Worm (Caenorhabditis elegans) whole organism, L4 larva: Measurements from ENCODE around the gene T20B12.4.

Experiments
- D1046.2 ChIP-seq: fragments of 200-800 bp; sonication (Bioruptor generic); IDR thresholded peaks from 2 replicates; pipeline ENCODE4 v1.3.6; 2022; ENCODE audit warnings: missing genetic modification characterization, missing compliant biosample characterization
- F37D6.2 ChIP-seq: sonication (generic microtip); optimal IDR thresholded peaks from 2 replicates; lab custom pipeline; 2016; ENCODE audit warnings: mild to moderate bottlenecking, missing genetic modification characterization, missing compliant biosample characterization
- F49E8.2 ChIP-seq: sonication (generic microtip); optimal IDR thresholded peaks from 2 replicates; lab custom pipeline; 2016; ENCODE audit warnings: missing compliant biosample characterization, mild to moderate bottlenecking, missing genetic modification characterization, borderline replicate concordance
- T26A8.4 ChIP-seq: fragments of 200-800 bp; sonication (Bioruptor generic); IDR thresholded peaks from 2 replicates; pipeline ENCODE4 v1.3.6; 2022; ENCODE audit warnings: missing genetic modification characterization, missing compliant biosample characterization
- Y105C5A.15 ChIP-seq: fragments of 200-800 bp; sonication (Bioruptor generic); IDR thresholded peaks from 2 replicates; pipeline ENCODE4 v1.3.6; 2022; ENCODE audit warnings: missing genetic modification characterization, missing compliant biosample characterization
- ama-1 ChIP-seq: fragments of 150-350 bp; optimal IDR thresholded peaks from 2 replicates; lab custom pipeline; 2014; ENCODE audit warnings: inconsistent platforms, mixed read lengths
- ceh-32 ChIP-seq: sonication (generic microtip); optimal IDR thresholded peaks from 2 replicates; lab custom pipeline; 2016; ENCODE audit warnings: mild to moderate bottlenecking, missing genetic modification characterization, missing compliant biosample characterization; ENCODE audit not compliant: poor library complexity
- ceh-62 ChIP-seq: sonication (generic microtip); optimal IDR thresholded peaks from 2 replicates; lab custom pipeline; 2017; ENCODE audit warnings: missing biosample characterization, missing genetic modification characterization
- ces-1 ChIP-seq: fragments of 150-350 bp; sonication (generic microtip); optimal IDR thresholded peaks from 4 replicates; lab custom pipeline; 2014; ENCODE audit warnings: missing biosample characterization, missing genetic modification reagents, missing genetic modification characterization
- cey-2 ChIP-seq: sonication (generic microtip); optimal IDR thresholded peaks from 3 replicates; lab custom pipeline; 2017; ENCODE audit warnings: missing genetic modification characterization, mild to moderate bottlenecking, missing compliant biosample characterization, antibody characterized with exemption, borderline replicate concordance; ENCODE audit not compliant: insufficient read depth
- ctbp-1 ChIP-seq: fragments of 200-800 bp; sonication (Bioruptor generic); IDR thresholded peaks from 2 replicates; pipeline ENCODE4 v1.3.6; 2022; ENCODE audit warnings: missing genetic modification reagents, missing genetic modification characterization, missing compliant biosample characterization
- daf-12 ChIP-seq: fragments of 150-350 bp; optimal IDR thresholded peaks from 2 replicates; lab custom pipeline; 2014; ENCODE audit warnings: missing biosample characterization, missing genetic modification reagents, missing genetic modification characterization
- daf-16 ChIP-seq, 3 experiments: sonication (generic microtip); optimal IDR thresholded peaks; 2 replicates each; lab custom pipeline; 2016 to 2017; ENCODE audit warnings: missing genetic modification characterization in 3 of 3, missing genetic modification reagents in 3 of 3, mild to moderate bottlenecking in 2 of 3, missing compliant biosample characterization in 2 of 3, missing biosample characterization in 1 of 3, moderate library complexity in 1 of 3
- daf-19 ChIP-seq: fragments of 200-800 bp; sonication (Bioruptor generic); conservative IDR thresholded peaks from 2 replicates; pipeline ENCODE4 v1.3.6; 2022; ENCODE audit warnings: missing genetic modification characterization, missing compliant biosample characterization
- dmd-6 ChIP-seq: fragments of 200-800 bp; sonication (Bioruptor generic); IDR thresholded peaks from 2 replicates; pipeline ENCODE4 v1.3.6; 2022; ENCODE audit warnings: missing genetic modification reagents, missing genetic modification characterization, missing compliant biosample characterization
- dmd-8 ChIP-seq: fragments of 200-800 bp; sonication (Bioruptor generic); IDR thresholded peaks from 2 replicates; pipeline ENCODE4 v1.3.6; 2022; ENCODE audit warnings: missing genetic modification characterization, missing compliant biosample characterization
- dpl-1 ChIP-seq: fragments of 150-350 bp; optimal IDR thresholded peaks from 2 replicates; lab custom pipeline; 2014; ENCODE audit warnings: missing biosample characterization, missing genetic modification reagents, missing genetic modification characterization
- egl-27 ChIP-seq: sonication (generic microtip); optimal IDR thresholded peaks from 3 replicates; lab custom pipeline; 2017; ENCODE audit warnings: missing biosample characterization, missing genetic modification reagents, missing genetic modification characterization
- egl-43 ChIP-seq: fragments of 200-800 bp; sonication (Bioruptor generic); IDR thresholded peaks from 2 replicates; pipeline ENCODE4 v1.3.6; 2022; ENCODE audit warnings: missing genetic modification reagents, missing genetic modification characterization, missing compliant biosample characterization
- hif-1 ChIP-seq, 2 experiments: sonication (generic microtip); optimal IDR thresholded peaks; 2 replicates each; lab custom pipeline; 2016 to 2017; ENCODE audit warnings: missing compliant biosample characterization in 2 of 2, missing genetic modification characterization in 2 of 2, missing genetic modification reagents in 2 of 2, missing genotype in 2 of 2, mild to moderate bottlenecking in 1 of 2
- hlh-11 ChIP-seq: fragments of 200-800 bp; sonication (Bioruptor generic); optimal IDR thresholded peaks from 2 replicates; lab custom pipeline; 2018; ENCODE audit warnings: mild to moderate bottlenecking, missing genetic modification characterization, missing compliant biosample characterization
- hlh-30 ChIP-seq: sonication (generic microtip); optimal IDR thresholded peaks from 2 replicates; lab custom pipeline; 2017; ENCODE audit warnings: antibody characterized with exemption, mild to moderate bottlenecking, missing genetic modification characterization, missing compliant biosample characterization; ENCODE audit not compliant: insufficient read depth
- jun-1 ChIP-seq: fragments of 150-350 bp; optimal IDR thresholded peaks from 2 replicates; lab custom pipeline; 2014; ENCODE audit warnings: missing biosample characterization, missing genetic modification reagents, missing genetic modification characterization
- lin-13 ChIP-seq: fragments of 150-350 bp; optimal IDR thresholded peaks from 2 replicates; lab custom pipeline; 2014; ENCODE audit warnings: missing biosample characterization, missing genetic modification reagents, missing genetic modification characterization
- lin-29 ChIP-seq: fragments of 200-800 bp; sonication (Bioruptor generic); IDR thresholded peaks from 2 replicates; pipeline ENCODE4 v1.3.6; 2022; ENCODE audit warnings: missing genetic modification reagents, missing genetic modification characterization, missing compliant biosample characterization
- lin-38 ChIP-seq: fragments of 200-800 bp; sonication (Bioruptor generic); IDR thresholded peaks from 2 replicates; pipeline ENCODE4 v1.3.6; 2022; ENCODE audit warnings: missing genetic modification reagents, missing genetic modification characterization, missing compliant biosample characterization
- lir-3 ChIP-seq: sonication (generic microtip); optimal IDR thresholded peaks from 2 replicates; lab custom pipeline; 2016; ENCODE audit warnings: mild to moderate bottlenecking, missing genetic modification characterization, missing compliant biosample characterization
- lsy-2 ChIP-seq, 2 experiments: fragments of 150-350 bp in 1 of 2; sonication (generic microtip) in 1 of 2; optimal IDR thresholded peaks; 2 replicates each; lab custom pipeline; 2014 to 2017; ENCODE audit warnings: missing biosample characterization in 2 of 2, missing genetic modification characterization in 2 of 2
- mdl-1 ChIP-seq, 2 experiments: fragments of 150-350 bp in 1 of 2; sonication (generic microtip) in 1 of 2; optimal IDR thresholded peaks; 2 replicates each; lab custom pipeline; 2014 to 2017; ENCODE audit warnings: missing biosample characterization in 2 of 2, missing genetic modification characterization in 2 of 2
- mdt-29 ChIP-seq: fragments of 200-800 bp; sonication (Bioruptor generic); IDR thresholded peaks from 2 replicates; pipeline ENCODE4 v1.3.6; 2022; ENCODE audit warnings: missing genetic modification reagents, missing genetic modification characterization, missing compliant biosample characterization
- mes-2 ChIP-seq: sonication (generic microtip); optimal IDR thresholded peaks from 2 replicates; lab custom pipeline; 2016; ENCODE audit warnings: missing genotype, mild to moderate bottlenecking, missing genetic modification characterization, missing compliant biosample characterization; ENCODE audit not compliant: poor library complexity, severe bottlenecking
- nhr-102 ChIP-seq: sonication (generic microtip); optimal IDR thresholded peaks from 2 replicates; lab custom pipeline; 2016; ENCODE audit warnings: mild to moderate bottlenecking, missing genetic modification characterization, moderate library complexity, missing compliant biosample characterization
- nhr-11 ChIP-seq: fragments of 150-350 bp; optimal IDR thresholded peaks from 2 replicates; lab custom pipeline; 2014; ENCODE audit warnings: missing biosample characterization, missing genetic modification characterization
- nhr-28 ChIP-seq: fragments of 150-350 bp; optimal IDR thresholded peaks from 2 replicates; lab custom pipeline; 2014; ENCODE audit warnings: missing biosample characterization, missing genetic modification characterization
- nhr-42 ChIP-seq: fragments of 200-800 bp; sonication (Bioruptor generic); IDR thresholded peaks from 2 replicates; pipeline ENCODE4 v1.3.6; 2022; ENCODE audit warnings: missing genetic modification characterization, missing compliant biosample characterization
- nhr-48 ChIP-seq: sonication (generic microtip); optimal IDR thresholded peaks from 2 replicates; lab custom pipeline; 2016; ENCODE audit warnings: mild to moderate bottlenecking, missing genetic modification characterization, missing compliant biosample characterization
- pha-4 ChIP-seq, 2 experiments: fragments of 150-350 bp in 1 of 2; fragments of 200-800 bp in 1 of 2; sonication (Bioruptor generic) in 1 of 2; IDR thresholded peaks in 1 of 2; optimal IDR thresholded peaks in 1 of 2; 2 replicates each; pipeline versions ENCODE4 v1.3.6 to Lab custom; 2014 to 2022; ENCODE audit warnings: missing genetic modification characterization in 2 of 2, missing genetic modification reagents in 2 of 2, missing biosample characterization in 1 of 2, missing compliant biosample characterization in 1 of 2
- php-3 ChIP-seq: fragments of 200-800 bp; sonication (Bioruptor generic); IDR thresholded peaks from 2 replicates; pipeline ENCODE4 v1.3.6; 2022; ENCODE audit warnings: missing genetic modification reagents, missing genetic modification characterization, missing compliant biosample characterization
- pqm-1 ChIP-seq: sonication (generic microtip); optimal IDR thresholded peaks from 2 replicates; lab custom pipeline; 2017; ENCODE audit warnings: missing biosample characterization, missing genetic modification characterization
- skn-1 ChIP-seq: fragments of 150-350 bp; optimal IDR thresholded peaks from 2 replicates; lab custom pipeline; 2014; ENCODE audit warnings: missing biosample characterization, missing genetic modification characterization
- tra-1 ChIP-seq: fragments of 200-800 bp; sonication (Bioruptor generic); IDR thresholded peaks from 2 replicates; pipeline ENCODE4 v1.3.6; 2022; ENCODE audit warnings: missing genetic modification reagents, missing genetic modification characterization, missing compliant biosample characterization
- unc-130 ChIP-seq: sonication (generic microtip); optimal IDR thresholded peaks from 2 replicates; lab custom pipeline; 2016; ENCODE audit warnings: missing genetic modification reagents, missing genetic modification characterization, missing compliant biosample characterization
- unc-62 ChIP-seq, 3 experiments: fragments of 150-350 bp in 1 of 3; sonication (generic microtip); optimal IDR thresholded peaks in 2 of 3; peaks in 1 of 3; 1 replicate in 1 of 3; 2 replicates in 2 of 3; lab custom pipeline; 2014 to 2017; ENCODE audit warnings: missing biosample characterization in 3 of 3, missing genetic modification characterization in 3 of 3, missing genetic modification reagents in 3 of 3, missing genotype in 1 of 3
- zfp-3 ChIP-seq: fragments of 200-800 bp; sonication (Bioruptor generic); conservative IDR thresholded peaks from 2 replicates; pipeline ENCODE4 v1.3.6; 2022; ENCODE audit warnings: missing genetic modification reagents, missing genetic modification characterization, missing compliant biosample characterization
- zip-2 ChIP-seq: fragments of 150-350 bp; optimal IDR thresholded peaks from 2 replicates; lab custom pipeline; 2014; ENCODE audit warnings: missing biosample characterization, missing genetic modification characterization
- ztf-7 ChIP-seq: fragments of 150-350 bp; optimal IDR thresholded peaks from 2 replicates; lab custom pipeline; 2014; ENCODE audit warnings: missing biosample characterization, missing genetic modification characterization

Gene T20B12.4

ce11 chrIII:7323331-7323730, 44.2 kb upstream of the T20B12.4 start:
- no peak for TF ChIP-seq hlh-30
- peak; percentile 41 for TF ChIP-seq hlh-11
- peak; percentile 31 for TF ChIP-seq nhr-28 (tag; lab: Kevin White, UChicago)
- TF ChIP-seq pqm-1: peak; percentile 51
- peak; percentile 58; the same call in 1 of the 2 replicates for TF ChIP-seq php-3 (GFP tag; lab: Robert Waterston, UW)
- TF ChIP-seq ces-1: no peak
- 0 out of 2 replicates have a peak, but pooled peaks have one; percentile 25 for TF ChIP-seq dmd-6 (GFP tag; lab: Robert Waterston, UW)
- no peak for TF ChIP-seq daf-16 (GFP tag; optimal IDR thresholded peaks at IDR 0.05; lab: Kevin White, UChicago)
- peak; percentile 45 for TF ChIP-seq daf-16 (tag; optimal IDR thresholded peaks at IDR 0.05; lab: Kevin White, UChicago)

ce11 chrIII:7329155-7329732, 38.3 kb upstream of the T20B12.4 start, which contains the start of gene lab-2:
lab-2 (minus strand) TSS chrIII:7329607.
- TF ChIP-seq ctbp-1 (GFP tag; lab: Robert Waterston, UW) (no peak), ceh-62 (tag; lab: Kevin White, UChicago) (no peak), egl-27 (tag; lab: Kevin White, UChicago) (no peak), hif-1 (tag; optimal IDR thresholded peaks at IDR 0.05; lab: Kevin White, UChicago) (peak in 1 of 2 experiments; percentile 5), unc-130 (GFP tag; lab: Kevin White, UChicago) (no peak), D1046.2 (GFP tag; lab: Robert Waterston, UW) (no peak; the same call in 1 of the 2 replicates), lir-3 (tag; lab: Kevin White, UChicago) (no peak), nhr-48 (no peak), unc-62 (GFP tag; optimal IDR thresholded peaks at IDR 0.05 in 1 of 2; lab: Kevin White, UChicago) (no peak), unc-62 (tag; optimal IDR thresholded peaks at IDR 0.05; lab: Kevin White, UChicago) (no peak), daf-19 (GFP tag; lab: Robert Waterston, UW) (no peak), nhr-42 (GFP tag; lab: Robert Waterston, UW) (no peak), php-3 (GFP tag; lab: Robert Waterston, UW) (0 out of 2 replicates have a peak, but pooled peaks have one; percentile 16), mes-2 (peak; percentile 13), ama-1 (lab: Kevin White, UChicago) (no peak), cey-2 (tag; lab: Kevin White, UChicago) (no peak), F49E8.2 (tag; lab: Kevin White, UChicago) (no peak), dmd-8 (GFP tag; lab: Robert Waterston, UW) (no peak), nhr-102 (tag; lab: Kevin White, UChicago) (peak; percentile 39), mdl-1 (tag; optimal IDR thresholded peaks at IDR 0.05; lab: Kevin White, UChicago) (no peak), zfp-3 (GFP tag; lab: Robert Waterston, UW) (0 out of 2 replicates have a peak, but pooled peaks have one; percentile 21), pha-4 (GFP tag; IDR thresholded peaks at IDR 0.05; lab: Robert Waterston, UW) (peak; percentile 58), pha-4 (tag; optimal IDR thresholded peaks at IDR 0.05; lab: Kevin White, UChicago) (no peak), T26A8.4 (GFP tag; lab: Robert Waterston, UW) (peak; percentile 41; the same call in 1 of the 2 replicates), jun-1 (no peak), dpl-1 (GFP tag; lab: Kevin White, UChicago) (no peak), Y105C5A.15 (GFP tag; lab: Robert Waterston, UW) (no peak), ztf-7 (tag; lab: Kevin White, UChicago) (no peak), ceh-32 (tag; lab: Kevin White, UChicago) (no peak), mdt-29 (no peak), lin-38 (GFP tag; lab: Robert Waterston, UW) (0 out of 2 replicates have a peak, but pooled peaks have one; percentile 20), lin-13 (GFP tag; lab: Kevin White, UChicago) (no peak), lsy-2 (tag; optimal IDR thresholded peaks at IDR 0.05; lab: Kevin White, UChicago) (peak in 1 of 2 experiments; percentile 39), zip-2 (tag; lab: Kevin White, UChicago) (no peak), F37D6.2 (tag; lab: Kevin White, UChicago) (no peak), lin-29 (GFP tag; lab: Robert Waterston, UW) (no peak), daf-16 (GFP tag; optimal IDR thresholded peaks at IDR 0.05; lab: Kevin White, UChicago) (no peak), daf-16 (tag; optimal IDR thresholded peaks at IDR 0.05; lab: Kevin White, UChicago) (no peak), tra-1 (GFP tag; lab: Robert Waterston, UW) (peak; percentile 20; the same call in 1 of the 2 replicates), daf-12 (tag; lab: Kevin White, UChicago) (no peak), egl-43 (GFP tag; lab: Robert Waterston, UW) (no peak), nhr-11 (no peak), skn-1 (tag; lab: Kevin White, UChicago) (no peak)
